Fruit fly (Drosophila melanogaster) whole organism, pupa: Measurements from ENCODE around the gene CG14718.
A peak's percentile ranks its signal among the peaks of the same experiment; 100 is the strongest.

Source experiments
- CG10348 ChIP-seq: fragments of 200-800 bp; sonication (Bioruptor generic); IDR thresholded peaks from 2 replicates; pipeline ENCODE4 v1.3.6; 2022; ENCODE audit warnings: missing biosample characterization, missing genetic modification characterization
- CG12605 ChIP-seq: fragments of 200-800 bp; sonication (Bioruptor generic); IDR thresholded peaks from 2 replicates; pipeline ENCODE4 v1.3.6; 2022; ENCODE audit warnings: missing biosample characterization, missing genetic modification characterization
- CG13204 ChIP-seq: fragments of 200-800 bp; sonication (Bioruptor generic); optimal IDR thresholded peaks from 2 replicates; lab custom pipeline; 2018; ENCODE audit warnings: missing biosample characterization, mild to moderate bottlenecking, missing genetic modification characterization, moderate library complexity
- CG14655 ChIP-seq: fragments of 200-800 bp; sonication (Bioruptor generic); optimal IDR thresholded peaks from 3 replicates; lab custom pipeline; 2017; ENCODE audit warnings: mild to moderate bottlenecking, missing biosample characterization, missing genetic modification reagents, missing genetic modification characterization
- CG15710 ChIP-seq: fragments of 200-800 bp; sonication (Bioruptor generic); optimal IDR thresholded peaks from 2 replicates; lab custom pipeline; 2018; ENCODE audit warnings: missing biosample characterization, mild to moderate bottlenecking, missing genetic modification characterization, moderate library complexity
- CG17806 ChIP-seq: fragments of 200-800 bp; sonication (Bioruptor generic); optimal IDR thresholded peaks from 2 replicates; lab custom pipeline; 2018; ENCODE audit warnings: missing biosample characterization, mild to moderate bottlenecking, missing genetic modification characterization, moderate library complexity
- CG32121 ChIP-seq: fragments of 200-800 bp; sonication (Bioruptor generic); IDR thresholded peaks from 2 replicates; pipeline ENCODE4 v1.3.6; 2022; ENCODE audit warnings: missing biosample characterization, missing genetic modification characterization
- CG34367 ChIP-seq: fragments of 200-800 bp; sonication (Bioruptor generic); optimal IDR thresholded peaks from 2 replicates; lab custom pipeline; 2018; ENCODE audit warnings: missing biosample characterization, mild to moderate bottlenecking, missing genetic modification characterization
- CG4496 ChIP-seq: fragments of 200-800 bp; sonication (Bioruptor generic); IDR thresholded peaks from 3 replicates; pipeline ENCODE4 v1.3.6; 2022; ENCODE audit warnings: missing biosample characterization, missing genetic modification characterization
- CG8159 ChIP-seq: fragments of 200-800 bp; sonication (Bioruptor generic); optimal IDR thresholded peaks from 3 replicates; lab custom pipeline; 2018; ENCODE audit warnings: missing biosample characterization, mild to moderate bottlenecking, missing genetic modification characterization, moderate library complexity
- CG8301 ChIP-seq: fragments of 200-800 bp; sonication (Bioruptor generic); optimal IDR thresholded peaks from 2 replicates; lab custom pipeline; 2018; ENCODE audit warnings: missing biosample characterization, mild to moderate bottlenecking, missing genetic modification characterization
- CG9948 ChIP-seq: fragments of 200-800 bp; sonication (Bioruptor generic); optimal IDR thresholded peaks from 2 replicates; lab custom pipeline; 2018; ENCODE audit warnings: missing biosample characterization, mild to moderate bottlenecking, missing genetic modification characterization, moderate library complexity
- D1 ChIP-seq: fragments of 200-800 bp; sonication (Bioruptor generic); optimal IDR thresholded peaks from 2 replicates; lab custom pipeline; 2018; ENCODE audit warnings: missing biosample characterization, mild to moderate bottlenecking, missing genetic modification characterization, moderate library complexity
- EcR ChIP-seq: fragments of 200-800 bp; sonication (Bioruptor generic); optimal IDR thresholded peaks from 3 replicates; lab custom pipeline; 2019; ENCODE audit warnings: missing biosample characterization, missing genetic modification characterization, mild to moderate bottlenecking, moderate library complexity, missing genetic modification reagents
- Ets98B ChIP-seq: fragments of 200-800 bp; sonication (Bioruptor generic); IDR thresholded peaks from 2 replicates; pipeline ENCODE4 v1.3.6; 2022; ENCODE audit warnings: missing biosample characterization, missing genetic modification characterization
- Pif1A ChIP-seq: fragments of 200-800 bp; sonication (Bioruptor generic); optimal IDR thresholded peaks from 3 replicates; lab custom pipeline; 2016; ENCODE audit warnings: missing biosample characterization, missing genetic modification characterization
- Pif1B ChIP-seq: fragments of 200-800 bp; sonication (Bioruptor generic); optimal IDR thresholded peaks from 3 replicates; lab custom pipeline; 2016; ENCODE audit warnings: missing biosample characterization, missing genetic modification characterization
- Snoo ChIP-seq: fragments of 200-800 bp; sonication (Bioruptor generic); optimal IDR thresholded peaks from 3 replicates; lab custom pipeline; 2017; ENCODE audit warnings: missing biosample characterization, mild to moderate bottlenecking, missing genetic modification characterization, inconsistent platforms
- fd96Ca ChIP-seq: fragments of 200-800 bp; sonication (Bioruptor generic); IDR thresholded peaks from 3 replicates; pipeline ENCODE4 v1.3.6; 2022; ENCODE audit warnings: missing biosample characterization, missing genetic modification characterization
- gl ChIP-seq: fragments of 200-800 bp; sonication (Bioruptor generic); optimal IDR thresholded peaks from 2 replicates; lab custom pipeline; 2018; ENCODE audit warnings: missing biosample characterization, mild to moderate bottlenecking, missing genetic modification characterization
- rn ChIP-seq: fragments of 200-800 bp; sonication (Bioruptor generic); IDR thresholded peaks from 2 replicates; pipeline ENCODE4 v1.3.6; 2022; ENCODE audit warnings: missing biosample characterization, missing genetic modification characterization

CG14718 gene

dm6 chr3R:11669017-11669953 lies 31.1 kb upstream of the CG14718 start:
- TF ChIP-seq EcR (GFP tag; lab: Kevin White, UChicago) = peak; percentile 44
- TF ChIP-seq CG13204 = no peak

- TF ChIP-seq CG15710 (tag; lab: Kevin White, UChicago) = no peak
- TF ChIP-seq CG12605 = peak; percentile 97
- TF ChIP-seq CG34367 (tag; lab: Kevin White, UChicago) = no peak
- TF ChIP-seq CG32121 = no peak
- TF ChIP-seq CG10348 = no peak
- TF ChIP-seq, all 21 proteins: peak for 1
These were observed 30.5 kb upstream of the CG14718 start for dm6 chr3R:11669954-11670347.

- no peak for TF ChIP-seq rn (GFP tag; lab: Robert Waterston, UW)
- no peak for TF ChIP-seq CG17806 (tag; lab: Kevin White, UChicago)
- no peak for TF ChIP-seq fd96Ca (GFP tag; lab: Robert Waterston, UW)
- no peak for TF ChIP-seq Snoo (tag; lab: Kevin White, UChicago)
- no peak for TF ChIP-seq CG8301 (tag; lab: Kevin White, UChicago)
- TF ChIP-seq gl (tag; lab: Kevin White, UChicago) = no peak
- TF ChIP-seq Ets98B (GFP tag; lab: Robert Waterston, UW) = no peak
- TF ChIP-seq Pif1B (GFP tag; lab: Kevin White, UChicago) = no peak
- TF ChIP-seq CG4496 (GFP tag; lab: Robert Waterston, UW) = no peak
- no peak for TF ChIP-seq CG8159 (tag; lab: Kevin White, UChicago)
- no peak for TF ChIP-seq Pif1A (GFP tag; lab: Kevin White, UChicago)
- TF ChIP-seq CG14655 = no peak
- TF ChIP-seq CG13204 = no peak
- TF ChIP-seq CG9948 (tag; lab: Kevin White, UChicago) = no peak
- TF ChIP-seq, all 21 proteins: peak for 0
These were observed 29.5 kb upstream of the CG14718 start for dm6 chr3R:11670888-11671287.

- TF ChIP-seq CG14655 (no peak), Ets98B (GFP tag; lab: Robert Waterston, UW) (no peak), CG8301 (tag; lab: Kevin White, UChicago) (peak; percentile 22), CG4496 (GFP tag; lab: Robert Waterston, UW) (0 out of 3 replicates have a peak, but pooled peaks have one; percentile 29), CG17806 (tag; lab: Kevin White, UChicago) (peak; percentile 29), CG8159 (tag; lab: Kevin White, UChicago) (peak; percentile 50), CG15710 (tag; lab: Kevin White, UChicago) (peak; percentile 24), CG9948 (tag; lab: Kevin White, UChicago) (peak; percentile 18)
These were observed 28.6 kb upstream of the CG14718 start for dm6 chr3R:11671784-11672183.

- TF ChIP-seq CG9948 (tag; lab: Kevin White, UChicago) (peak; percentile 2), CG15710 (tag; lab: Kevin White, UChicago) (peak; percentile 25), CG32121 (peak; percentile 31; the same call in 1 of the 2 replicates), CG8159 (tag; lab: Kevin White, UChicago) (peak; percentile 25), CG17806 (tag; lab: Kevin White, UChicago) (peak; percentile 13), Ets98B (GFP tag; lab: Robert Waterston, UW) (no peak), CG13204 (no peak), CG10348 (no peak), CG8301 (tag; lab: Kevin White, UChicago) (no peak)
These were observed 26.3 kb upstream of the CG14718 start, which contains the start of gene CG14715 for dm6 chr3R:11673955-11674663. Gene CG14715, plus strand, starts transcription at chr3R:11674221.

dm6 chr3R:11678016-11678415 lies 22.4 kb upstream of the CG14718 start, which contains the start of gene CG18476:
Gene CG18476, minus strand, starts transcription at chr3R:11678116.
- peak; percentile 91 for TF ChIP-seq Snoo (tag; lab: Kevin White, UChicago)
- TF ChIP-seq CG14655 = peak; percentile 92
- TF ChIP-seq CG12605 = peak; percentile 95
- TF ChIP-seq CG15710 (tag; lab: Kevin White, UChicago) = peak; percentile 95
- TF ChIP-seq CG4496 (GFP tag; lab: Robert Waterston, UW) = peak; percentile 97
- peak; percentile 96 for TF ChIP-seq CG17806 (tag; lab: Kevin White, UChicago)
- peak; percentile 91 for TF ChIP-seq CG34367 (tag; lab: Kevin White, UChicago)
- peak; percentile 92 for TF ChIP-seq CG9948 (tag; lab: Kevin White, UChicago)
- TF ChIP-seq CG10348 = peak; percentile 74; the same call in 1 of the 2 replicates
- no peak for TF ChIP-seq D1 (tag; lab: Kevin White, UChicago)
- peak; percentile 95 for TF ChIP-seq Ets98B (GFP tag; lab: Robert Waterston, UW)
- no peak for TF ChIP-seq Pif1A (GFP tag; lab: Kevin White, UChicago)
- peak; percentile 95 for TF ChIP-seq CG8159 (tag; lab: Kevin White, UChicago)
- peak; percentile 92 for TF ChIP-seq CG8301 (tag; lab: Kevin White, UChicago)
- TF ChIP-seq fd96Ca (GFP tag; lab: Robert Waterston, UW) = no peak
- peak; percentile 84 for TF ChIP-seq rn (GFP tag; lab: Robert Waterston, UW)
- peak; percentile 83 for TF ChIP-seq gl (tag; lab: Kevin White, UChicago)
- TF ChIP-seq Pif1B (GFP tag; lab: Kevin White, UChicago) = no peak
- TF ChIP-seq CG32121 = peak; percentile 96
- no peak for TF ChIP-seq EcR (GFP tag; lab: Kevin White, UChicago)
